Worm (Caenorhabditis elegans) whole organism, midembryonic: ENCODE results near the gene ZC204.17.

Source experiments
- T22C8.4 ChIP-seq: fragments of 200-800 bp; sonication (Bioruptor generic); IDR thresholded peaks from 2 replicates; pipeline ENCODE4 v1.3.6; 2022; ENCODE audit warnings: missing genetic modification characterization, missing compliant biosample characterization
- cog-1 ChIP-seq: sonication (generic microtip); optimal IDR thresholded peaks from 2 replicates; lab custom pipeline; 2016; ENCODE audit warnings: missing genetic modification characterization, missing compliant biosample characterization
- flt-1 ChIP-seq: fragments of 200-800 bp; sonication (Bioruptor generic); IDR thresholded peaks from 2 replicates; pipeline ENCODE4 v1.3.6; 2022; ENCODE audit warnings: missing genetic modification characterization, missing compliant biosample characterization
- klf-2 ChIP-seq: fragments of 200-800 bp; sonication (Bioruptor generic); conservative IDR thresholded peaks from 2 replicates; pipeline ENCODE4 v1.3.6; 2022; ENCODE audit warnings: missing genetic modification reagents, missing genetic modification characterization, missing compliant biosample characterization
- med-1 ChIP-seq: sonication (generic microtip); optimal IDR thresholded peaks from 2 replicates; lab custom pipeline; 2017; ENCODE audit warnings: missing genetic modification characterization, mild to moderate bottlenecking, missing compliant biosample characterization, antibody characterized with exemption, missing genetic modification reagents; ENCODE audit not compliant: insufficient read depth
- ref-1 ChIP-seq: fragments of 200-800 bp; sonication (Bioruptor generic); conservative IDR thresholded peaks from 2 replicates; pipeline ENCODE4 v1.3.6; 2022; ENCODE audit warnings: missing genetic modification reagents, missing genetic modification characterization, missing compliant biosample characterization
- tab-1 ChIP-seq: fragments of 200-800 bp; sonication (Bioruptor generic); IDR thresholded peaks from 2 replicates; pipeline ENCODE4 v1.3.6; 2022; ENCODE audit warnings: missing genetic modification characterization, missing compliant biosample characterization
- ztf-23 ChIP-seq: fragments of 200-800 bp; sonication (Bioruptor generic); IDR thresholded peaks from 2 replicates; pipeline ENCODE4 v1.3.6; 2022; ENCODE audit warnings: missing genetic modification reagents, missing genetic modification characterization, missing compliant biosample characterization
- ztf-29 ChIP-seq: fragments of 200-800 bp; sonication (Bioruptor generic); IDR thresholded peaks from 2 replicates; pipeline ENCODE4 v1.3.6; 2022; ENCODE audit warnings: missing genetic modification reagents, missing genetic modification characterization, missing compliant biosample characterization

DNA sequence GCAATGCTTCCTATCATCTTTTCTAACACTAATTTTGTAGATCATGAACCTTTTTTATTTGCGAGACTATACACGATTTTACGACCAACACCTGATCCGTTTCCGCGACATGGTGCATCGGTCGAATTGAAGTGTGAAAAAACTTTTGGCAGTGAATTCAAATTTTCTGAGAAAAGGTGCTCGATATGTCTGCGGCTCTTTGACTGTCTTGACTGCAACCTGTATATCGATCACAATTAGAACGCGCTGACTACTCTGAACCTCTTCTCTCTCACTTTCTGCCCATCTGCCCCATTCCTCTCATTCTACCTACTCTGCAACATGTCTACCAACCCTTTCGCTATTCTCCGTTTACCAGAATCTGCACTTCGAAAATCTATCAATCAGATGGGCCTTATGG is 36.1 kb upstream of the ZC204.17 start, which contains the start of gene fbxb-26:
- TF ChIP-seq T22C8.4 (no peak), klf-2 (GFP tag; lab: Robert Waterston, UW) (no peak), tab-1 (GFP tag; lab: Robert Waterston, UW) (no peak), flt-1 (GFP tag; lab: Robert Waterston, UW) (no peak), ztf-23 (GFP tag; lab: Robert Waterston, UW) (no peak), ztf-29 (GFP tag; lab: Robert Waterston, UW) (no peak), ref-1 (no peak), cog-1 (no peak), med-1 (no peak)
